Worm (Caenorhabditis elegans) whole organism, midembryonic: ENCODE measurements around the gene eef-1A.2.
A peak's percentile ranks its signal among the peaks of the same experiment; 100 is the strongest.

Experiments used
- T22C8.4 ChIP-seq: fragments of 200-800 bp; sonication (Bioruptor generic); IDR thresholded peaks from 2 replicates; pipeline ENCODE4 v1.3.6; 2022; ENCODE audit warnings: missing genetic modification characterization, missing compliant biosample characterization
- cog-1 ChIP-seq: sonication (generic microtip); optimal IDR thresholded peaks from 2 replicates; lab custom pipeline; 2016; ENCODE audit warnings: missing genetic modification characterization, missing compliant biosample characterization
- flt-1 ChIP-seq: fragments of 200-800 bp; sonication (Bioruptor generic); IDR thresholded peaks from 2 replicates; pipeline ENCODE4 v1.3.6; 2022; ENCODE audit warnings: missing genetic modification characterization, missing compliant biosample characterization
- klf-2 ChIP-seq: fragments of 200-800 bp; sonication (Bioruptor generic); conservative IDR thresholded peaks from 2 replicates; pipeline ENCODE4 v1.3.6; 2022; ENCODE audit warnings: missing genetic modification reagents, missing genetic modification characterization, missing compliant biosample characterization
- med-1 ChIP-seq: sonication (generic microtip); optimal IDR thresholded peaks from 2 replicates; lab custom pipeline; 2017; ENCODE audit warnings: missing genetic modification characterization, mild to moderate bottlenecking, missing compliant biosample characterization, antibody characterized with exemption, missing genetic modification reagents; ENCODE audit not compliant: insufficient read depth
- ref-1 ChIP-seq: fragments of 200-800 bp; sonication (Bioruptor generic); conservative IDR thresholded peaks from 2 replicates; pipeline ENCODE4 v1.3.6; 2022; ENCODE audit warnings: missing genetic modification reagents, missing genetic modification characterization, missing compliant biosample characterization
- tab-1 ChIP-seq: fragments of 200-800 bp; sonication (Bioruptor generic); IDR thresholded peaks from 2 replicates; pipeline ENCODE4 v1.3.6; 2022; ENCODE audit warnings: missing genetic modification characterization, missing compliant biosample characterization
- ztf-23 ChIP-seq: fragments of 200-800 bp; sonication (Bioruptor generic); IDR thresholded peaks from 2 replicates; pipeline ENCODE4 v1.3.6; 2022; ENCODE audit warnings: missing genetic modification reagents, missing genetic modification characterization, missing compliant biosample characterization
- ztf-29 ChIP-seq: fragments of 200-800 bp; sonication (Bioruptor generic); IDR thresholded peaks from 2 replicates; pipeline ENCODE4 v1.3.6; 2022; ENCODE audit warnings: missing genetic modification reagents, missing genetic modification characterization, missing compliant biosample characterization

eef-1A.2 gene

DNA sequence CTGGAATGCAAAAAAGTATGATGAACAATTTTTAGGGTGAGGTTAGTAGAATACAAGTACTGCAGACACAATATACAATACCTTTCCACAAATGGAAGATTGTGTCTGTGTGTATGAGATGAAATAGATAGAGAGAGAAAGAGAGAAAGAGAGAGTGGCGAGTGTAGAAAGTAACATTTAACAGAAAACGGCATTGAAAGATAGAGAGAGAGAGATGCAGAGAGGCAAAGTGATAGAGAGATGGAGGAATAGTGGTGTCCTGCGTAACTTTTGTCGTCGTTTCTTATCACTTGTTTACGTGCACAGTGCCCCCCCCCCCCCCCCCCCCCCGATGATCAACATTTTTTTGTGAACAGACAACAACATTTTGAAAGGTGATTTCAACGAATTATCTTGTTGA, 8.7 kb upstream of the eef-1A.2 start:
- TF ChIP-seq klf-2 (GFP tag; lab: Robert Waterston, UW) = no peak
- no peak for TF ChIP-seq ref-1 (GFP tag; lab: Robert Waterston, UW)
- no peak for TF ChIP-seq med-1 (GFP tag; lab: Kevin White, UChicago)
- no peak for TF ChIP-seq tab-1 (GFP tag; lab: Robert Waterston, UW)
- TF ChIP-seq flt-1 (GFP tag; lab: Robert Waterston, UW) = no peak
- no peak for TF ChIP-seq ztf-29 (GFP tag; lab: Robert Waterston, UW)
- TF ChIP-seq T22C8.4 (GFP tag; lab: Robert Waterston, UW) = no peak
- no peak for TF ChIP-seq ztf-23
- no peak for TF ChIP-seq cog-1 (tag; lab: Kevin White, UChicago)

DNA sequence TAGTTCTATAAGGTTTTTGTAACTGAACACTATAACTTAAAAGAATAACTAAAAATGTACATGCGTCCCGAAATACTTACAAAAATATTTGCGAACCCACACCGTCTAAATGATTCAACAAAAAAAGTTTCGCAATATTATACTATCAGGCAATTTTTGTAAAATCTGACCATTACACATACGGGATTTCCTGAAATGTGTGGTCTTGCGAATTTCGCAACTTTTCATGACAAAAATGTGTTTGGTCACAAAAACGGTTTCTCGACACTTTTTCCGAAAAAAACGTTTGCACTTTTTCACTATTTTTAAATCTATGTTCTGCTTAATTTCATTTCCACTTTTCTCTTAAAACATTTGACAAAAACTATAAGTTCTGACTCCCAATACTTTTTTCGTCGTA, 8.2 kb upstream of the eef-1A.2 start:
- no peak for TF ChIP-seq ztf-29 (GFP tag; lab: Robert Waterston, UW)
- no peak for TF ChIP-seq flt-1 (GFP tag; lab: Robert Waterston, UW)
- TF ChIP-seq cog-1 (tag; lab: Kevin White, UChicago) = no peak
- TF ChIP-seq med-1 (GFP tag; lab: Kevin White, UChicago) = no peak
- TF ChIP-seq klf-2 (GFP tag; lab: Robert Waterston, UW) = no peak
- TF ChIP-seq ref-1 (GFP tag; lab: Robert Waterston, UW) = no peak
- TF ChIP-seq ztf-23 = no peak
- TF ChIP-seq T22C8.4 (GFP tag; lab: Robert Waterston, UW) = no peak
- no peak for TF ChIP-seq tab-1 (GFP tag; lab: Robert Waterston, UW)

DNA sequence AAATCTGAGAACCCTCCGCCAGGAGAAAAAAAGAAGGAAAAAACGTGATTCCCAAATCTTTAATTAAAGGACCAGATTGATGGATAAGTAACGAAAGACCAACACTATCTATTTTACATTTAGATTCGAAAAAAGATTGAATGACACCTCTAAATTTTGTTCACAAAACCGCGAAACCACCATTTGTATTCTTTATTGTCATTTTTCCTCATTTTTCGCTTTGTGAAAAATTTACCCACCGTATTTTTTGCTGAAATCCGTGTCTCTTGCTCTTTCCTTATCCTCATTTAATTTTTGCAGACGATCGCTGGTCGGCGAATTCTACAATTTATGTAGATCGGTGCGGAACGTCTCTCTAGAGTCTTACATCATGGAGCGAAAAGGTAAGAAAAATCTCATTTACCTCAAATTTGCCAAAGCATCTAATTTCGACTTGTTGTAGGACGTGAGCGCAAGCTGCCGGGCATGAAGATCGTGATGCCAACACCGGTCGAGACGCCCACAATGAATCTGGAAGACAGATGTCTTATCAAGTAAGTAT, 7.0 kb upstream of the eef-1A.2 start, which contains the start of the genes sek-1 and R03G5.6:
Gene sek-1 (plus strand): TSS at position 301 of the 541 bp plus-strand sequence.
Gene R03G5.6 (minus strand): TSS at position 491 of the 541 bp plus-strand sequence.
- TF ChIP-seq med-1 (GFP tag; lab: Kevin White, UChicago) (no peak), klf-2 (GFP tag; lab: Robert Waterston, UW) (no peak), cog-1 (tag; lab: Kevin White, UChicago) (no peak), ztf-29 (GFP tag; lab: Robert Waterston, UW) (no peak)

DNA sequence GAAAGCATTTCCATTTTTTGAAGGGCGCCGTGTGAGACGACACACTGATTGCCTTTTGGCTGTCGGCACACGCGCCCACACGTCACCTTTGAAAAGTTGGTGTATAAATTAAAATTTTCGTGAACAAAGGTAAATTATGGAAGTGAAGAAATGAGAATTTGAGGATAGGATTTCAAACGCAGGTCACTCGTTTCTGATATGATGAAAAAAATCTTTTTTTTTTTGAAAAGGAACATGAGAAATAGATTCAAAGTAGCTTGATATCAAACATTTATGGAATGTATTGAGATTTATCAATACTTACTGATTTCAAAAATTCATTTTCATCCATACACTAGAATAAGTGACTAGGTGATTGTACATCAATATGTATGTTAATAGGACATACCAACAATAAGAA, 5.9 kb upstream of the eef-1A.2 start:
- TF ChIP-seq tab-1 (GFP tag; lab: Robert Waterston, UW) (no peak), ref-1 (GFP tag; lab: Robert Waterston, UW) (no peak), med-1 (GFP tag; lab: Kevin White, UChicago) (no peak), flt-1 (GFP tag; lab: Robert Waterston, UW) (no peak), ztf-23 (no peak), cog-1 (tag; lab: Kevin White, UChicago) (no peak), T22C8.4 (GFP tag; lab: Robert Waterston, UW) (no peak), klf-2 (GFP tag; lab: Robert Waterston, UW) (no peak), ztf-29 (GFP tag; lab: Robert Waterston, UW) (no peak)

DNA sequence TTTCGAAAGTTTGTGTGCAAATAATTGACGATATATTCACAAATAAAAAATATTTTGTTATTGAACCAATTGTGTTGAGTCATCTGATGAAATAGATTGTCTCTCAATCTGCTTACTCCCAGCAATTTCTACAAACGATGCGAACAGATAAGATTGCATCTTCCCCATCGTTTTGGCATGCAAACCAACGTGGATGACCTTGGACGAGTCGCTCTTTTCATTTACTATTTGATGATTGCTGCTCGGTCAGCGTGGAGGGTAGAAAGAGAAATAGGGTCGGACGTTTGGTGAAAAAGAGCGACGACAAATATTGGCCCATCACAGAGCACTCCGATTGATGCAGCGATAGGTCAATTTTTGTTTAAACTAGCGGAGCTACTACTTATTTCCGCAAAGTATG, 2.3 kb downstream of the eef-1A.2 start:
- no peak for TF ChIP-seq T22C8.4 (GFP tag; lab: Robert Waterston, UW)
- no peak for TF ChIP-seq ref-1 (GFP tag; lab: Robert Waterston, UW)
- no peak for TF ChIP-seq ztf-23
- no peak; the same call in 1 of the 2 replicates for TF ChIP-seq ztf-29 (GFP tag; lab: Robert Waterston, UW)
- peak; percentile 45; the same call in 1 of the 2 replicates for TF ChIP-seq flt-1 (GFP tag; lab: Robert Waterston, UW)
- TF ChIP-seq tab-1 (GFP tag; lab: Robert Waterston, UW) = no peak
- no peak for TF ChIP-seq med-1 (GFP tag; lab: Kevin White, UChicago)
- no peak for TF ChIP-seq klf-2 (GFP tag; lab: Robert Waterston, UW)
- TF ChIP-seq cog-1 (tag; lab: Kevin White, UChicago) = peak; percentile 42

DNA sequence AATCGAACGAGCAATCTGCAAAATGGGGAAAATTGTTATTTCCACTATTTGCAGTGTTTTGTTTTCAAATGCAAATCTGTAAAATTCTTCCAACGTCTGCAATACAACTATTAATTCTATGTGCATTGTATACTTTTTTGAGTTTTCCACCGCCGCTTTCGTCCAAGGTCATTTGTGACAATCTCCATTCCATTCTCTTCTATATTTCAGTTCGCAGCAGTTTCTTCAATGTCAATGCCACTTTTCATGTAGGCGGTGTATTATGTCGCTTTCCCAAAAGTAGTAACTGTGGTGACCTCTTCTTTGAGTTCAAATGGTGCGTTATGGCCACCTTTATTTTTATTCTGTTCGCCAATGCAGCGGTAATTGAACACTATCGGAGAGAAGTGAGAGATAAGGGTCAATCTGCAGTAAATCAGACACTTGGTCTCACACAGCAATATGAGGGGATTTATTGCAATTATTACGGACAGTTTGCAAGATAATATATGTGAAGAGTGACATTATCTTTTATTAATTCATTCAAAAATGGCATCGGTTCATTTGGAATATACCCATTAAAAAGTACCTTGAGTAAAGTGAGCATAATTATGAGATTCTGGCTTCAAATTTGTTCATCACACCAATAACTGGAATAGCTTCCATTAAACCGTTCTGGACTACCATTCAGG, 3.3 kb downstream of the eef-1A.2 start:
- TF ChIP-seq flt-1 (GFP tag; lab: Robert Waterston, UW) (no peak), ztf-23 (no peak), T22C8.4 (GFP tag; lab: Robert Waterston, UW) (no peak), cog-1 (tag; lab: Kevin White, UChicago) (no peak), tab-1 (GFP tag; lab: Robert Waterston, UW) (no peak), ztf-29 (GFP tag; lab: Robert Waterston, UW) (no peak), klf-2 (GFP tag; lab: Robert Waterston, UW) (no peak), ref-1 (GFP tag; lab: Robert Waterston, UW) (no peak), med-1 (GFP tag; lab: Kevin White, UChicago) (no peak)

DNA sequence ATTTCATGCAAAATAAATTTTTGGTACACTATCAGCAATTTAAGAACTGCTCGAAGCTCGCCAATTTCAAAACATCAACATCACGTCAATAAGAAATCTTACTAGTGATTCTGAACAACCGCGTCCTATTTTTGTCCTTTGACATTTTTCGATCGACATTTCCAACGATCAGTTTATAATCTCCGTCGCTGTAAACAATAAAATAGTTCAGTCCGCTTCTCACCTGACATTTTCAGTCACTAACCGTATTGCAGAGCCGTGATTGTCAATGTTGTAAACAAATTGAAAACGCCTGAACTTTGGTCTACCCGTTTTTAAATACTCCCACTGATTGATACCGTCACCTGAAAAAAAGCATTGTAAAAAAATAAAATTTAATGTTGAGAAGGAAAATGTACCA, 4.5 kb downstream of the eef-1A.2 start:
- TF ChIP-seq tab-1 (GFP tag; lab: Robert Waterston, UW) (no peak), ref-1 (GFP tag; lab: Robert Waterston, UW) (no peak), med-1 (GFP tag; lab: Kevin White, UChicago) (no peak), ztf-23 (no peak), klf-2 (GFP tag; lab: Robert Waterston, UW) (no peak), cog-1 (tag; lab: Kevin White, UChicago) (no peak), flt-1 (GFP tag; lab: Robert Waterston, UW) (no peak), T22C8.4 (GFP tag; lab: Robert Waterston, UW) (no peak), ztf-29 (GFP tag; lab: Robert Waterston, UW) (no peak)

DNA sequence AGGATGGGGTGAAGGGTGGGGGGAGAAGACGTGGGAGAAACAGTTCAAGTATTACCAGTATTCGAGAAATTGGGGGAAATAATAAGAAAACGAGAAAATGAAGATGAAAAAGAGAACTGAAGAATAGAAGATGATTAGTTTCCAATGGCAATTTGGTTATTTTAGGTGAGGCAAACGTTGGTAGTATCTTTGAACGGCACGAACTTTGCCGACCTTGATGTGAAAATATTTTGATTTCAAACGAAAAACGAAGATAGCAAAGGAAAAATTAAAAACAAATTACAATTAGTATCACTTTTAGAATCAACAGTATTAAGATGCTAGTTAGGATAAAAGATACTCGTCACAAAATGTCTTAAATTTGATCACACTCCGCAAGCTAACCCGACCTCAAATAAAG, 10.7 kb downstream of the eef-1A.2 start, which contains the start of gene sul-3:
Gene sul-3 (minus strand): TSS at position 101 of the 400 bp plus-strand sequence.
- no peak for TF ChIP-seq tab-1 (GFP tag; lab: Robert Waterston, UW)
- TF ChIP-seq klf-2 (GFP tag; lab: Robert Waterston, UW) = no peak
- no peak for TF ChIP-seq ztf-23
- no peak for TF ChIP-seq T22C8.4 (GFP tag; lab: Robert Waterston, UW)
- TF ChIP-seq ref-1 (GFP tag; lab: Robert Waterston, UW) = no peak
- TF ChIP-seq ztf-29 (GFP tag; lab: Robert Waterston, UW) = no peak
- no peak for TF ChIP-seq flt-1 (GFP tag; lab: Robert Waterston, UW)
- no peak for TF ChIP-seq med-1 (GFP tag; lab: Kevin White, UChicago)
- no peak for TF ChIP-seq cog-1 (tag; lab: Kevin White, UChicago)
